Worm (Caenorhabditis elegans): ENCODE results near the gene K08D10.14.
"Not testable (repeated sequence)": the region's sequence is repeated elsewhere in the genome, so short reads cannot be mapped to it uniquely, and the experiment has no call there.

K08D10.14 gene

ce11 chrIV:4154641-4155040, at the start of gene K08D10.14:
K08D10.14 (plus strand) TSS chrIV:4154941.
- TF ChIP-seq unc-62 (GFP tag; optimal IDR thresholded peaks at IDR 0.05): no peak

ce11 chrIV:4108767-4109166, 46.0 kb upstream of the K08D10.14 start, which contains the start of gene C35B1.7:
C35B1.7 (plus strand) TSS chrIV:4109067.
- no peak for TF ChIP-seq unc-62 (GFP tag; optimal IDR thresholded peaks at IDR 0.05)

- TF ChIP-seq unc-62 (GFP tag; optimal IDR thresholded peaks at IDR 0.05): no peak
These were observed 42.4 kb upstream of the K08D10.14 start, which contains the start of gene F49F1.14 for ce11 chrIV:4112387-4112786. F49F1.14 (minus strand) TSS chrIV:4112487.

- TF ChIP-seq unc-62 (GFP tag; optimal IDR thresholded peaks at IDR 0.05): no peak
These were observed 40.2 kb upstream of the K08D10.14 start, which contains the start of gene F49F1.15 for ce11 chrIV:4114526-4114925. F49F1.15 (minus strand) TSS chrIV:4114626.

- no peak for TF ChIP-seq unc-62 (GFP tag; optimal IDR thresholded peaks at IDR 0.05)
These were observed 39.1 kb upstream of the K08D10.14 start, which contains the start of the genes F49F1.4 and F49F1.2 for ce11 chrIV:4115634-4116033. F49F1.4 (minus strand) TSS chrIV:4115734. F49F1.2 (plus strand) TSS chrIV:4115943.

ce11 chrIV:4117432-4117831, 37.3 kb upstream of the K08D10.14 start, which contains the start of gene drd-50:
drd-50 (plus strand) TSS chrIV:4117732.
- TF ChIP-seq unc-62 (GFP tag; optimal IDR thresholded peaks at IDR 0.05): no peak

ce11 chrIV:4120263-4120662, 34.5 kb upstream of the K08D10.14 start, which contains the start of gene F49F1.5:
F49F1.5 (minus strand) TSS chrIV:4120415.
- no peak for TF ChIP-seq unc-62 (GFP tag; optimal IDR thresholded peaks at IDR 0.05)

ce11 chrIV:4121055-4121454, 33.7 kb upstream of the K08D10.14 start:
- TF ChIP-seq unc-62 (GFP tag; optimal IDR thresholded peaks at IDR 0.05): no peak

ce11 chrIV:4123083-4123482, 31.7 kb upstream of the K08D10.14 start, which contains the start of gene mul-1:
mul-1 (minus strand) TSS chrIV:4123166.
- TF ChIP-seq unc-62 (GFP tag; optimal IDR thresholded peaks at IDR 0.05): no peak

ce11 chrIV:4125657-4126056, 29.1 kb upstream of the K08D10.14 start, which contains the start of gene F49F1.7:
F49F1.7 (minus strand) TSS chrIV:4125757.
- not testable (repeated sequence) for TF ChIP-seq unc-62 (GFP tag; optimal IDR thresholded peaks at IDR 0.05)

DNA sequence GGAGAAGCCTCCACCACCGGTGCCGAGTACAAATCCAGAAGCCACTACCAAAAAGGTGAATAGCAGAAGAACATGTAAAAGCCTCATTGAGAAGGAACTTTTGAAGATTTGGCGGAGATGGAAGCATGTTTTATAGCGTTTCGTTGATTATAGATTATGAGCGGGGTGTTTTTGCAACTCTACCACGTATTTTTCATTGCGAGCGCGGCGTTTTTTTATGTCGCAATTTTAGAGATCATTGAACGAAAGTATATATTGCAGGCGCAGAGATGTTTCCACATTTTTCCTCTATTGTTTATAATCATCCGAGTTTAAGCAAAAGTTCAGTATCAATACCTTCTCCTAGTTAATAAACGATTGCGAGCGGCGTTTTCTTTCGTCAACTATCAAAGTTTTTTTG, 19.0 kb upstream of the K08D10.14 start, which contains the start of gene F49F1.17:
F49F1.17 (minus strand) TSS at position 101 of the 400 bp plus-strand sequence.
- no peak for TF ChIP-seq unc-62 (GFP tag; optimal IDR thresholded peaks at IDR 0.05)

- no peak for TF ChIP-seq unc-62 (GFP tag; optimal IDR thresholded peaks at IDR 0.05)
These were observed 17.3 kb upstream of the K08D10.14 start, which contains the start of gene F49F1.9 for ce11 chrIV:4137472-4137871. F49F1.9 (minus strand) TSS chrIV:4137572.

- no peak for TF ChIP-seq unc-62 (GFP tag; optimal IDR thresholded peaks at IDR 0.05)
These were observed 15.7 kb upstream of the K08D10.14 start, which contains the start of gene F49F1.10 for ce11 chrIV:4139022-4139421. F49F1.10 (minus strand) TSS chrIV:4139122.

DNA sequence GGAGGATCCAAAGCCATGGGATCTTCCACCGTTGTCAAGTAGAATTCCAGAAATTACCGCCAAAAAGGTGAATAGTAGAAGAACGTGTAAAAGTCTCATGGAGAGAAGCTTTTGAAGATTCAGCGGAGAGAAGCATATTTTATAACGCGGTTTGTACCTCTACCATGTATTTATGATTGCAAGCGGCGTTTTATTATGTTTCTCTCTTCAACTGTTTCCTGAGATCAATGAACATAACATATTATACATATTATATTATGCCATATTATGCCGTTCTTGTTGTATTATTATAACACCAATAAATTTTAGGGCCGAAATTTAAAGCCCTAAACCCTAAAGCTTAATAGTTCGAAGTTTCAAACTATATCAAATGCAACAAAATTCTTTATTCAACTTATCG, 14.5 kb upstream of the K08D10.14 start, which contains the start of gene F49F1.18:
F49F1.18 (minus strand) TSS at position 101 of the 400 bp plus-strand sequence.
- no peak for TF ChIP-seq unc-62 (GFP tag; optimal IDR thresholded peaks at IDR 0.05)

DNA sequence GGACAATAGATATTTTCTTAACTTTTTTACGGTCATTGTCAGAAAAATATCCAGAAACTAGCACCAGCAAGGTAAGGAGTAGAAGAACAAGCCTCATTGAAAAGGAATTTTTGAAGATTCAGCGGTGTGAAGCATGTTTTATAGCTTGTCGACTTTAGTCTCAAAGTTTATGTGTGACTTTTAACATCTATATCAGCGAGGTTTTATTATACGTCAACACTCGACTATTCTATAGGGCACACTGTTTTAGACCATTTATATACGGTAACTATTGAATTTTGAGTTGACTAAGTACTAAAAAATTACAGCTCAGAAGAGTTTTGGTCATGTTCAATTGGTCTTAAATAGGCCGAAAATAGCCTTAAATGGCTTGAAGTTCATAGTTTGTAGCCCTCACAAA, 13.4 kb upstream of the K08D10.14 start, which contains the start of gene F49F1.11:
F49F1.11 (minus strand) TSS at position 101 of the 400 bp plus-strand sequence.
- TF ChIP-seq unc-62 (GFP tag; optimal IDR thresholded peaks at IDR 0.05): no peak

DNA sequence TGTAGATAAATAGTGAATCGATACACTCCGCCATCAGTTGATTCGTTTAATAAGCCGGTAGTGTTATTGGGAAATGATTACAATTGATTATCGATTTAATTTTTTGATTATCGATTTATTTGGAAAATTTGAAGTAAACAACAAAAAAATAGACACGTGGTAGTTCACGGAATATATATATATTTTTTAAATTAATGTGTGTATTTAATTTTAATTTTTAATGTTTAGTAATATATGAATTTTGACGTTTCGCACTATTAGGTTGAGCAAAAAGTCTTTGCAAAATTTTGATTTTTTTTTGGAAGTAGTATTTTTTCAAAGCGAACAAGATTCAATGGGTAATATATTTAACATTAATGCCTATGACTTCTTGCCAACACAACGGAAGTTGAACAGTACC, 11.8 kb upstream of the K08D10.14 start, which contains the start of gene F49F1.12:
F49F1.12 (minus strand) TSS at position 101 of the 400 bp plus-strand sequence.
- TF ChIP-seq unc-62 (GFP tag; optimal IDR thresholded peaks at IDR 0.05): not testable (repeated sequence)

DNA sequence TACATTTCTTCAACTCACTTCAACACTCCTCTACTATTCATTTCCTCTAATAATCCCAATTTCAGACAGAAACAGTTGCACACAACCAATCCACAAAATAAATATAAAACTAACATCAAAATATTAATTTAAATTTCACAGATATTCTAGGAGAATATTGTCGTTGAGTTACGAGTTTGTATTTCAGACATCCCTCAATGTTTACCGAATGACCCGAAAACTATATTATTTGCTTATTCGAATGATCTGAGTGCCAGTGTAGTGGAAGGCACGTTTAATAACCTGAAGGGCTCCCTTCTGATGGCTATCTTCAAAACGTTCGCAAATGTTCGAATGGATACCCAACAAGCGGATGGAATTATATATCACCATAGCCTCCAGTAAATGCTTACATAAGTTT, 10.0 kb upstream of the K08D10.14 start, which contains the start of gene R07C12.3:
R07C12.3 (plus strand) TSS at position 301 of the 400 bp plus-strand sequence.
- TF ChIP-seq unc-62 (GFP tag; optimal IDR thresholded peaks at IDR 0.05): no peak
